Worm (Caenorhabditis elegans): ENCODE data around the gene Y116A8C.10.

Gene Y116A8C.10

DNA sequence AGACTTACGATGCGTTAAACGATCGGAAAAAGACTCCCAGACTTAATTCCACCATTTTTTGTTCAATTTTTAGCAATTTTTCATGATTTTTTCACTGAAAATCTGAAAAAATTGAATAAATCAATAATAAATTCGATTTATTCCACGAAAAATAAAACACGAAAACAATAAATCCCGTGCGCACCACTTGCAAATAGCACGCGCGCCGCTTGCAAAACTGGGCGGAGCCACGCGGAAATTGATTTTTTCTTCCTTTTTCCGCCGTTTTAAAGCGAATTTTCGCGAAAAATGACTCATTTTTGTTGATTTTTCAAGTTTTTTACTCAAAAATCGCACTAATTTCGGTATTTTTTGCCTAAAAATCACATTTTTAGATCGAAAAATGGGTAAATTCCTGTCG is 7.8 kb upstream of the Y116A8C.10 start, which contains the start of the genes Y116A8C.9 and arf-6 (continued):
- TF ChIP-seq F37B4.10 (GFP tag; IDR thresholded peaks at IDR 0.05) (no peak), F57C9.4 (tag; optimal IDR thresholded peaks at IDR 0.05) (no peak), him-1 (tag; optimal IDR thresholded peaks at IDR 0.05) (no peak), zim-3 (tag; optimal IDR thresholded peaks at IDR 0.05) (no peak), lsy-27 (tag; optimal IDR thresholded peaks at IDR 0.05; ENCODE audit: borderline replicate concordance, insufficient read depth) (no peak), sea-2 (GFP tag; IDR thresholded peaks at IDR 0.05) (no peak), madf-8 (GFP tag; conservative IDR thresholded peaks at IDR 0.05) (no peak), attf-3 (GFP tag; conservative IDR thresholded peaks at IDR 0.05) (no peak), ceh-27 (GFP tag; optimal IDR thresholded peaks at IDR 0.05) (peak; percentile 56), nfya-2 (GFP tag; IDR thresholded peaks at IDR 0.05) (no peak), D2030.7 (GFP tag; IDR thresholded peaks at IDR 0.05) (no peak), B0035.1 (tag; optimal IDR thresholded peaks at IDR 0.05) (no peak), bed-2 (GFP tag; IDR thresholded peaks at IDR 0.05) (no peak), nfyb-1 (GFP tag; IDR thresholded peaks at IDR 0.05) (0 out of 2 replicates have a peak, but pooled peaks have one; percentile 19), akir-1 (GFP tag; optimal IDR thresholded peaks at IDR 0.05) (no peak), nhr-80 (tag; optimal IDR thresholded peaks at IDR 0.05) (no peak), ztf-28 (GFP tag; IDR thresholded peaks at IDR 0.05) (peak; percentile 8; the same call in 1 of the 2 replicates), egl-44 (GFP tag; IDR thresholded peaks at IDR 0.05) (no peak), unc-62 (GFP tag; optimal IDR thresholded peaks at IDR 0.05) (no peak), sptf-2 (GFP tag; optimal IDR thresholded peaks at IDR 0.05) (no peak), gei-17 (GFP tag; optimal IDR thresholded peaks at IDR 0.05) (no peak), K11D2.4 (GFP tag; IDR thresholded peaks at IDR 0.05) (no peak), lin-40 (tag; optimal IDR thresholded peaks at IDR 0.05) (peak; percentile 58), Y67H2A.10 (GFP tag; conservative IDR thresholded peaks at IDR 0.05) (no peak), Y53F4B.3 (GFP tag; IDR thresholded peaks at IDR 0.05) (no peak), snpc-3.4 (tag; optimal IDR thresholded peaks at IDR 0.05) (peak; percentile 69), egl-18 (GFP tag; IDR thresholded peaks at IDR 0.05) (no peak), F23B12.7 (tag; optimal IDR thresholded peaks at IDR 0.05; ENCODE audit: insufficient read depth) (peak; percentile 49), nhr-90 (tag; optimal IDR thresholded peaks at IDR 0.05) (no peak), sdz-38 (tag; optimal IDR thresholded peaks at IDR 0.05) (no peak), let-607 (tag; optimal IDR thresholded peaks at IDR 0.05) (peak in 1 of 2 experiments; percentile 11), Y53G8AR.9 (GFP tag; conservative IDR thresholded peaks at IDR 0.05) (no peak), ztf-26 (tag; optimal IDR thresholded peaks at IDR 0.05) (no peak), pbrm-1 (GFP tag; IDR thresholded peaks at IDR 0.05) (peak; percentile 62), nhr-27 (tag; optimal IDR thresholded peaks at IDR 0.05) (no peak), ceh-100 (GFP tag; IDR thresholded peaks at IDR 0.05) (peak; percentile 87), F10E7.11 (tag; optimal IDR thresholded peaks at IDR 0.05) (no peak), tlf-1 (GFP tag; optimal IDR thresholded peaks at IDR 0.05) (no peak), lsl-1 (GFP tag; optimal IDR thresholded peaks at IDR 0.05) (peak; percentile 5), aptf-3 (GFP tag; IDR thresholded peaks at IDR 0.05) (no peak), K12H6.12 (tag; optimal IDR thresholded peaks at IDR 0.05) (peak; percentile 39), let-526 (GFP tag; IDR thresholded peaks at IDR 0.05) (no peak), tbp1 (GFP tag; optimal IDR thresholded peaks at IDR 0.05) (peak; percentile 55), snpc-4 (GFP tag; optimal IDR thresholded peaks at IDR 0.05) (peak; percentile 77), snpc-4 (tag; optimal IDR thresholded peaks at IDR 0.05) (peak; percentile 7 to 89 (median 88)), ets-4 (GFP tag; optimal IDR thresholded peaks at IDR 0.05) (no peak), B0336.3 (GFP tag; IDR thresholded peaks at IDR 0.05) (no peak), ccch-3 (GFP tag; optimal IDR thresholded peaks at IDR 0.05) (no peak), dpl-1 (GFP tag; optimal IDR thresholded peaks at IDR 0.05) (no peak)

Measured in whole organism, young adult.